Worm (Caenorhabditis elegans): ENCODE measurements around the gene C04B4.2.

C04B4.2 gene

ce11 chrX:12282911-12283310, at the start of gene C04B4.2:
TSS of gene C04B4.2 (plus strand) at chrX:12283281.
- TF ChIP-seq ceh-83 (GFP tag; optimal IDR thresholded peaks at IDR 0.05) (no peak), cnd-1 (tag; optimal IDR thresholded peaks at IDR 0.05) (no peak), bed-3 (GFP tag; optimal IDR thresholded peaks at IDR 0.05) (no peak), flh-1 (GFP tag; optimal IDR thresholded peaks at IDR 0.05) (no peak), ceh-39 (tag; optimal IDR thresholded peaks at IDR 0.05) (no peak), nhr-237 (tag; optimal IDR thresholded peaks at IDR 0.05) (no peak), tbx-8 (GFP tag; optimal IDR thresholded peaks at IDR 0.05) (no peak)

ce11 chrX:12234424-12234823, 48.7 kb upstream of the C04B4.2 start:
- TF ChIP-seq sptf-1 (tag; optimal IDR thresholded peaks at IDR 0.05) (no peak), ces-1 (GFP tag; optimal IDR thresholded peaks at IDR 0.05) (no peak), ceh-83 (GFP tag; optimal IDR thresholded peaks at IDR 0.05) (no peak), nhr-12 (tag; optimal IDR thresholded peaks at IDR 0.05) (no peak), ceh-43 (GFP tag; optimal IDR thresholded peaks at IDR 0.05) (no peak), tbx-8 (GFP tag; optimal IDR thresholded peaks at IDR 0.05) (no peak), hlh-1 (tag; optimal IDR thresholded peaks at IDR 0.05) (no peak), unc-120 (tag; optimal IDR thresholded peaks at IDR 0.05; ENCODE audit: poor library complexity, severe bottlenecking) (no peak), zip-8 (tag; optimal IDR thresholded peaks at IDR 0.05) (no peak), lin-32 (GFP tag; optimal IDR thresholded peaks at IDR 0.05) (no peak), unc-62 (GFP tag; optimal IDR thresholded peaks at IDR 0.05) (no peak), nhr-28 (tag; optimal IDR thresholded peaks at IDR 0.05) (no peak), bed-3 (GFP tag; optimal IDR thresholded peaks at IDR 0.05) (no peak), lsy-2 (tag; optimal IDR thresholded peaks at IDR 0.05) (no peak), nhr-2 (tag; optimal IDR thresholded peaks at IDR 0.05) (no peak), mep-1 (tag; optimal IDR thresholded peaks at IDR 0.05) (no peak), elt-3 (tag; optimal IDR thresholded peaks at IDR 0.05) (no peak), nhr-237 (tag; optimal IDR thresholded peaks at IDR 0.05) (no peak), unc-39 (tag; optimal IDR thresholded peaks at IDR 0.05) (no peak), mls-2 (tag; optimal IDR thresholded peaks at IDR 0.05) (no peak)

- TF ChIP-seq unc-120 (tag; optimal IDR thresholded peaks at IDR 0.05; ENCODE audit: poor library complexity, severe bottlenecking) (no peak), sem-2 (GFP tag; optimal IDR thresholded peaks at IDR 0.05) (no peak), lin-13 (tag; optimal IDR thresholded peaks at IDR 0.05) (no peak), mls-2 (tag; optimal IDR thresholded peaks at IDR 0.05) (no peak), nhr-28 (tag; optimal IDR thresholded peaks at IDR 0.05) (no peak), M03D4.4 (tag; optimal IDR thresholded peaks at IDR 0.05) (no peak), ham-2 (GFP tag; optimal IDR thresholded peaks at IDR 0.05) (no peak), ceh-83 (GFP tag; optimal IDR thresholded peaks at IDR 0.05) (no peak), hlh-1 (tag; optimal IDR thresholded peaks at IDR 0.05) (no peak), elt-1 (tag; optimal IDR thresholded peaks at IDR 0.05; ENCODE audit: borderline replicate concordance, insufficient read depth) (no peak), nhr-2 (tag; optimal IDR thresholded peaks at IDR 0.05) (no peak), flh-1 (GFP tag; optimal IDR thresholded peaks at IDR 0.05) (no peak), drap-1 (GFP tag; optimal IDR thresholded peaks at IDR 0.05) (no peak), elt-3 (tag; optimal IDR thresholded peaks at IDR 0.05) (no peak), ztf-11 (tag; optimal IDR thresholded peaks at IDR 0.05) (no peak), nhr-76 (tag; optimal IDR thresholded peaks at IDR 0.05) (no peak), blmp-1 (tag; optimal IDR thresholded peaks at IDR 0.05) (no peak), nhr-237 (tag; optimal IDR thresholded peaks at IDR 0.05) (no peak), unc-39 (tag; optimal IDR thresholded peaks at IDR 0.05) (no peak), ceh-39 (tag; optimal IDR thresholded peaks at IDR 0.05) (no peak)
Measured at ce11 chrX:12235388-12235787, 47.7 kb upstream of the C04B4.2 start, which contains the start of gene C23H4.6. TSS of gene C23H4.6 (plus strand) at chrX:12235606.

- TF ChIP-seq mab-5 (tag; optimal IDR thresholded peaks at IDR 0.05) = no peak
- no peak for TF ChIP-seq snpc-4 (tag; optimal IDR thresholded peaks at IDR 0.05)
- TF ChIP-seq lin-32 (GFP tag; optimal IDR thresholded peaks at IDR 0.05) = no peak
- no peak for TF ChIP-seq nhr-2 (tag; optimal IDR thresholded peaks at IDR 0.05)
Measured at ce11 chrX:12241457-12241856, 41.6 kb upstream of the C04B4.2 start, which contains the start of gene cest-3. TSS of gene cest-3 (plus strand) at chrX:12241646.

Measured in whole organism, mixed stage, embryonic.